Worm (Caenorhabditis elegans) whole organism, late embryonic: ENCODE data around the gene str-112.

ENCODE experiments used
- dve-1 ChIP-seq: sonication (generic microtip); optimal IDR thresholded peaks from 2 replicates; lab custom pipeline; 2017; ENCODE audit warnings: antibody characterized with exemption, mild to moderate bottlenecking, missing genetic modification characterization, missing compliant biosample characterization
- elt-4 ChIP-seq: sonication (generic microtip); optimal IDR thresholded peaks from 2 replicates; lab custom pipeline; 2016; ENCODE audit warnings: missing genetic modification characterization, missing compliant biosample characterization
- ets-4 ChIP-seq: sonication (generic microtip); optimal IDR thresholded peaks from 2 replicates; lab custom pipeline; 2016; ENCODE audit warnings: missing genetic modification characterization, missing compliant biosample characterization
- pha-4 ChIP-seq: fragments of 150-350 bp; optimal IDR thresholded peaks from 2 replicates; lab custom pipeline; 2018; ENCODE audit warnings: missing biosample characterization, missing genetic modification reagents, missing genetic modification characterization
- pqm-1 ChIP-seq: sonication (generic microtip); optimal IDR thresholded peaks from 2 replicates; lab custom pipeline; 2016; ENCODE audit warnings: missing genetic modification characterization, missing compliant biosample characterization
- ref-2 ChIP-seq: sonication (generic microtip); optimal IDR thresholded peaks from 2 replicates; lab custom pipeline; 2016; ENCODE audit warnings: missing genetic modification characterization, missing compliant biosample characterization
- tbx-2 ChIP-seq: sonication (generic microtip); optimal IDR thresholded peaks from 2 replicates; lab custom pipeline; 2016; ENCODE audit warnings: missing genetic modification characterization, missing compliant biosample characterization

- no peak for TF ChIP-seq dve-1
- no peak for TF ChIP-seq pha-4
- no peak for TF ChIP-seq pqm-1 (tag; lab: Kevin White, UChicago)
- TF ChIP-seq tbx-2, result no peak
- TF ChIP-seq elt-4 (tag; lab: Kevin White, UChicago), result no peak
- TF ChIP-seq ref-2 (tag; lab: Kevin White, UChicago), result no peak
- no peak for TF ChIP-seq ets-4 (tag; lab: Kevin White, UChicago)
These were observed 41.4 kb downstream of the str-112 start for ce11 chrV:7096811-7097210.
